Fruit fly (Drosophila melanogaster) Kc167 (cell line): ENCODE data around the gene spri.

Experiments used
- Sin3A ChIP-seq: fragments of >200 bp; optimal IDR thresholded peaks from 2 replicates; lab custom pipeline; 2018; ENCODE audit warnings: missing external identifiers
- h ChIP-seq: fragments of >200 bp; optimal IDR thresholded peaks from 3 replicates; lab custom pipeline; 2018; ENCODE audit warnings: missing external identifiers
- psq ChIP-seq: fragments of >200 bp; optimal IDR thresholded peaks from 2 replicates; lab custom pipeline; 2017; ENCODE audit warnings: missing external identifiers

dm6 chrX:10621202-10621990 is 36.2 kb upstream of the spri start:
- TF ChIP-seq Sin3A (lab: Kevin White, UChicago) (no peak), h (no peak), psq (no peak)
